Worm (Caenorhabditis elegans): ENCODE data around the gene tdo-2.
A peak's percentile ranks its signal among the peaks of the same experiment; 100 is the strongest.

tdo-2 gene

ce11 chrIII:5884007-5884406, 35.7 kb downstream of the tdo-2 start, which contains the start of gene C28H8.5:
TSS of gene C28H8.5 (plus strand) at chrIII:5884307.
- TF ChIP-seq unc-62 (GFP tag; optimal IDR thresholded peaks at IDR 0.05) (no peak), fos-1 (tag; optimal IDR thresholded peaks at IDR 0.05) (no peak), eor-1 (tag; optimal IDR thresholded peaks at IDR 0.05) (no peak), zag-1 (tag; optimal IDR thresholded peaks at IDR 0.05) (no peak), ceh-9 (tag; optimal IDR thresholded peaks at IDR 0.05) (no peak), ama-1 (optimal IDR thresholded peaks at IDR 0.05) (no peak)

ce11 chrIII:5883517-5883916, 36.2 kb downstream of the tdo-2 start:
- TF ChIP-seq nhr-43 (tag; optimal IDR thresholded peaks at IDR 0.05; ENCODE audit: poor library complexity, severe bottlenecking) (peak; percentile 10), ztf-11 (tag; optimal IDR thresholded peaks at IDR 0.05) (no peak), lin-39 (tag; optimal IDR thresholded peaks at IDR 0.05) (no peak), unc-39 (tag; optimal IDR thresholded peaks at IDR 0.05) (no peak), ceh-9 (tag; optimal IDR thresholded peaks at IDR 0.05) (no peak), elt-1 (tag; optimal IDR thresholded peaks at IDR 0.05) (no peak), elt-3 (tag; optimal IDR thresholded peaks at IDR 0.05) (peak in 1 of 3 experiments; percentile 82), daf-12 (tag; optimal IDR thresholded peaks at IDR 0.05) (no peak), sea-2 (GFP tag; optimal IDR thresholded peaks at IDR 0.05) (no peak)

ce11 chrIII:5882823-5883222, 36.9 kb downstream of the tdo-2 start, which contains the start of gene F01F1.14:
TSS of gene F01F1.14 (minus strand) at chrIII:5882923.
- no peak for TF ChIP-seq pha-4 (tag; optimal IDR thresholded peaks at IDR 0.05)

ce11 chrIII:5882284-5882683, 37.5 kb downstream of the tdo-2 start:
- no peak for TF ChIP-seq daf-12 (tag; optimal IDR thresholded peaks at IDR 0.05)
- TF ChIP-seq ama-1 (optimal IDR thresholded peaks at IDR 0.05): peak; percentile 17

ce11 chrIII:5879291-5879968, 40.3 kb downstream of the tdo-2 start, which contains the start of gene hpo-10:
TSS of gene hpo-10 (plus strand) at chrIII:5879489.
- no peak for TF ChIP-seq nhr-237 (tag; optimal IDR thresholded peaks at IDR 0.05)
- TF ChIP-seq ceh-28 (tag; optimal IDR thresholded peaks at IDR 0.05): peak; percentile 52
- peak; percentile 51 for TF ChIP-seq nfya-1 (tag; optimal IDR thresholded peaks at IDR 0.05; ENCODE audit: insufficient read depth)
- TF ChIP-seq elt-2 (tag; optimal IDR thresholded peaks at IDR 0.05): peak; percentile 20
- TF ChIP-seq eor-1 (tag; optimal IDR thresholded peaks at IDR 0.05): no peak
- no peak for TF ChIP-seq fos-1 (tag; optimal IDR thresholded peaks at IDR 0.05)
- TF ChIP-seq elt-1 (tag; optimal IDR thresholded peaks at IDR 0.05): no peak
- TF ChIP-seq unc-62 (GFP tag; optimal IDR thresholded peaks at IDR 0.05): no peak
- TF ChIP-seq lin-39 (tag; optimal IDR thresholded peaks at IDR 0.05): no peak
- TF ChIP-seq nhr-23 (tag; optimal IDR thresholded peaks at IDR 0.05): peak; percentile 24
- no peak for TF ChIP-seq jun-1 (tag; optimal IDR thresholded peaks at IDR 0.05)
- no peak for TF ChIP-seq zag-1 (tag; optimal IDR thresholded peaks at IDR 0.05)
- TF ChIP-seq ama-1 (optimal IDR thresholded peaks at IDR 0.05): peak; percentile 63
- TF ChIP-seq nhr-11 (tag; optimal IDR thresholded peaks at IDR 0.05): no peak
- no peak for TF ChIP-seq sea-2 (GFP tag; optimal IDR thresholded peaks at IDR 0.05)
- no peak for TF ChIP-seq nhr-28 (tag; optimal IDR thresholded peaks at IDR 0.05)
- no peak for TF ChIP-seq nhr-43 (tag; optimal IDR thresholded peaks at IDR 0.05; ENCODE audit: poor library complexity, severe bottlenecking)
- peak; percentile 23 for TF ChIP-seq lin-15B (tag; optimal IDR thresholded peaks at IDR 0.05)
- TF ChIP-seq snpc-4 (tag; optimal IDR thresholded peaks at IDR 0.05): peak; percentile 19
- no peak for TF ChIP-seq egl-27 (tag; optimal IDR thresholded peaks at IDR 0.05)
- no peak for TF ChIP-seq ztf-11 (tag; optimal IDR thresholded peaks at IDR 0.05)

- TF ChIP-seq lin-15B (tag; optimal IDR thresholded peaks at IDR 0.05): peak; percentile 27
- TF ChIP-seq elt-3 (tag; optimal IDR thresholded peaks at IDR 0.05): no peak
- TF ChIP-seq fkh-2 (tag; optimal IDR thresholded peaks at IDR 0.05): no peak
- TF ChIP-seq pha-4 (tag; optimal IDR thresholded peaks at IDR 0.05): peak; percentile 12
- TF ChIP-seq daf-12 (tag; optimal IDR thresholded peaks at IDR 0.05): no peak
- TF ChIP-seq nhr-67 (tag; optimal IDR thresholded peaks at IDR 0.05): no peak
- no peak for TF ChIP-seq zag-1 (tag; optimal IDR thresholded peaks at IDR 0.05)
- no peak for TF ChIP-seq egl-5 (tag; optimal IDR thresholded peaks at IDR 0.05)
- TF ChIP-seq nfya-1 (tag; optimal IDR thresholded peaks at IDR 0.05; ENCODE audit: insufficient read depth): peak; percentile 34
Observed at ce11 chrIII:5878215-5878614, 41.5 kb downstream of the tdo-2 start, which contains the start of the genes mig-21 and F01F1.2. TSS of gene mig-21 (minus strand) at chrIII:5878380. TSS of gene F01F1.2 (plus strand) at chrIII:5878554.

Measured in whole organism, L3 larva.